Worm (Caenorhabditis elegans) whole organism, midembryonic: ENCODE measurements around the gene C31B8.12.

Experiments used
- cog-1 ChIP-seq: sonication (generic microtip); optimal IDR thresholded peaks from 2 replicates; lab custom pipeline; 2016; ENCODE audit warnings: missing genetic modification characterization, missing compliant biosample characterization
- flt-1 ChIP-seq: fragments of 200-800 bp; sonication (Bioruptor generic); IDR thresholded peaks from 2 replicates; pipeline ENCODE4 v1.3.6; 2022; ENCODE audit warnings: missing genetic modification characterization, missing compliant biosample characterization
- klf-2 ChIP-seq: fragments of 200-800 bp; sonication (Bioruptor generic); conservative IDR thresholded peaks from 2 replicates; pipeline ENCODE4 v1.3.6; 2022; ENCODE audit warnings: missing genetic modification reagents, missing genetic modification characterization, missing compliant biosample characterization
- med-1 ChIP-seq: sonication (generic microtip); optimal IDR thresholded peaks from 2 replicates; lab custom pipeline; 2017; ENCODE audit warnings: missing genetic modification characterization, mild to moderate bottlenecking, missing compliant biosample characterization, antibody characterized with exemption, missing genetic modification reagents; ENCODE audit not compliant: insufficient read depth
- ref-1 ChIP-seq: fragments of 200-800 bp; sonication (Bioruptor generic); conservative IDR thresholded peaks from 2 replicates; pipeline ENCODE4 v1.3.6; 2022; ENCODE audit warnings: missing genetic modification reagents, missing genetic modification characterization, missing compliant biosample characterization
- tab-1 ChIP-seq: fragments of 200-800 bp; sonication (Bioruptor generic); IDR thresholded peaks from 2 replicates; pipeline ENCODE4 v1.3.6; 2022; ENCODE audit warnings: missing genetic modification characterization, missing compliant biosample characterization
- ztf-23 ChIP-seq: fragments of 200-800 bp; sonication (Bioruptor generic); IDR thresholded peaks from 2 replicates; pipeline ENCODE4 v1.3.6; 2022; ENCODE audit warnings: missing genetic modification reagents, missing genetic modification characterization, missing compliant biosample characterization
- ztf-29 ChIP-seq: fragments of 200-800 bp; sonication (Bioruptor generic); IDR thresholded peaks from 2 replicates; pipeline ENCODE4 v1.3.6; 2022; ENCODE audit warnings: missing genetic modification reagents, missing genetic modification characterization, missing compliant biosample characterization

DNA sequence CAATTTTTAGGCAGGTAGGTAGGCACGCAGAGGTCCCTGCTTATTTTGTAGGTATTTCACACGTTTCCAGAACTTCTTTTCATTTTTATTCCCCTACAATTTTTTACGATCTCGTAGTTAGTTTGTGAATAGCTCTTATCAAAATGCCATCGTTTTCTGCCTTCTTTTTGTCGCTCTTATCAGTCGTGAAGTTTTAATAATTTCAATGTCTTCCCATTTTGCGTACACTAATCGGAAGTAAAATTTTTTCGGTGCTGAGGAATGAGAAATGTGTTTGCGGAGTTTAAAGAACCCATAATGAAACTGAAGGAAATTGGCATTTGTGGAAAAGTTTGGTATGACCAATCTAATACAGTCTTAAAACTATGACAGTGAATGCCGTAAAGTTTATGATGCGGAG lies 47.1 kb downstream of the C31B8.12 start:
- TF ChIP-seq klf-2 (GFP tag; lab: Robert Waterston, UW) (no peak), ztf-23 (GFP tag; lab: Robert Waterston, UW) (no peak), ztf-29 (GFP tag; lab: Robert Waterston, UW) (no peak), cog-1 (tag; lab: Kevin White, UChicago) (no peak), tab-1 (GFP tag; lab: Robert Waterston, UW) (no peak), ref-1 (no peak), flt-1 (GFP tag; lab: Robert Waterston, UW) (no peak), med-1 (GFP tag; lab: Kevin White, UChicago) (no peak)
